4 fruit fly cellular contexts compared by ENCODE assay signal in the genomic region with DNA sequence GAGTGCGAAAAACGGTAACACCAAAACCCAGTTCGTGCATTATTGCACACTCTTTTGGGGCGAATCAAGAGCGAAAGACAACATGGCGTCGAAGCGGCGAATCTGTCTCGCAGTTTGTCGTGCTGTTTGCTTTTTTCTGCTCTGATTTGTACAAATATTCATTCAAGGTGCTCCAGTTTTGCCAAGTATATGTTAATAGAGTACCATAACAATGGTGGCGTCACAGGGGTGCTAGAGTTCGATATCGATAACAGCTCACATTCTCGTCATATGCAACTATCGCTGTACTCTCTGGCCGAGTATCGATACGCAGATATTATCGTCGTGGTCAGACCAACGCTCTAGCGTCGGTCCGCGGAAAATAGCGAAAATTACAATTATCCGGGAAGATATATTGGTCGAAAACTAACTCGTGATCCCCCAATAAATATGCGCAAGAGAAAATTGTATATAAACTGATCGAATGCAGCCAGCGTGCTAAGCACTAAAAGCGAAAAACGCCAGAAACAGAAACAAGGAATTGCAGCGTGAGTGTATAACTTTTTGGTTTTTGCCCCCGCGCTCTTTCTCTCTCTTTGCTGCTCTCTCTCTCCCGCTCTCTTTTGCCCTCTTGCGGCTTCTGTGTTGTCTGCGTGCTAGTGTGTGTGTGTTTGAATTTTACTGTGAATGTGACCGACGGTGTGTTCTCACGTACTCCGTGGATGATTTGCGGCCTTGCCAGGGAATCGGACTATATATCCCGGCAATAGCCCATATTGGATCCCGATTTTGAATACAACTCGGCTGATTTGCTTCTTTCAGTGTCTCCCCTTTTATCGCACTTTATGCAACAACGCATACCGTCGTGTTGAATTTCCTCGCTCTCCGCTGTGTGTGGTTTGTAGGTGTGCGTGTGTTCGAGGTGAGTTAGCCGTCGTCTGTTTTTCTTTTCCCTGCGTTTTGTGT.
TF ChIP-seq lines count a peak whose summit lies in the region.

Gene flfl, plus strand, starts transcription at position 298 of the 945 bp plus-strand sequence.

TF ChIP-seq in whole organism, adult, 20 proteins besides CTCF, POLR2A, EP300 and RAD21 (continued from another document):
- TF ChIP-seq toe (GFP tag; optimal IDR thresholded peaks at IDR 0.05; lab: Kevin White, UChicago), result peak; percentile 56
- peak; percentile 20 for TF ChIP-seq CG7101 (tag; optimal IDR thresholded peaks at IDR 0.05; lab: Kevin White, UChicago)
- TF ChIP-seq cnc (optimal IDR thresholded peaks at IDR 0.05; lab: Kevin White, UChicago), result no peak
- no peak for TF ChIP-seq cic (GFP tag; optimal IDR thresholded peaks at IDR 0.05; lab: Kevin White, UChicago)
- no peak for TF ChIP-seq CG1620 (GFP tag; optimal IDR thresholded peaks at IDR 0.05; lab: Kevin White, UChicago)
- TF ChIP-seq Hr96 (GFP tag; optimal IDR thresholded peaks at IDR 0.05; lab: Kevin White, UChicago), result peak; percentile 43
TF ChIP-seq in whole organism, adult: peak in this region for 13.

TF ChIP-seq in whole organism, embryonic, 481 proteins besides CTCF, POLR2A, EP300 and RAD21 (continued from another document and continues in another):
- TF ChIP-seq dpn (GFP tag; optimal IDR thresholded peaks at IDR 0.05; lab: Kevin White, UChicago) (peak; percentile 6 to 26), phol (tag; optimal IDR thresholded peaks at IDR 0.05; lab: Kevin White, UChicago) (peak; percentile 98), PHDP (tag; optimal IDR thresholded peaks at IDR 0.05; lab: Kevin White, UChicago) (no peak), slbo (GFP tag; IDR thresholded peaks at IDR 0.05; lab: Robert Waterston, UW) (no peak), CG13894 (tag; optimal IDR thresholded peaks at IDR 0.05; lab: Kevin White, UChicago) (peak; percentile 40), insv (GFP tag; optimal IDR thresholded peaks at IDR 0.05; lab: Kevin White, UChicago) (no peak), CG8281 (tag; optimal IDR thresholded peaks at IDR 0.05; lab: Kevin White, UChicago) (no peak), CG7357 (GFP tag; IDR thresholded peaks at IDR 0.05; lab: Robert Waterston, UW) (no peak), CG8388 (GFP tag; optimal IDR thresholded peaks at IDR 0.05; lab: Kevin White, UChicago) (no peak), tgo (GFP tag; IDR thresholded peaks at IDR 0.05; lab: Robert Waterston, UW) (no peak), Nf-YB (GFP tag; optimal IDR thresholded peaks at IDR 0.05; lab: Kevin White, UChicago) (no peak), CG13296 (GFP tag; optimal IDR thresholded peaks at IDR 0.05; lab: Kevin White, UChicago) (no peak), CG2129 (GFP tag; IDR thresholded peaks at IDR 0.05; lab: Robert Waterston, UW; ENCODE audit: partially characterized antibody) (no peak), ttk (GFP tag; IDR thresholded peaks at IDR 0.05; lab: Robert Waterston, UW) (no peak), so (GFP tag; IDR thresholded peaks at IDR 0.05; lab: Robert Waterston, UW) (no peak), CG17361 (GFP tag; IDR thresholded peaks at IDR 0.05; lab: Robert Waterston, UW) (no peak), hth (optimal IDR thresholded peaks at IDR 0.05; lab: Kevin White, UChicago) (no peak), Ada2b (GFP tag; IDR thresholded peaks at IDR 0.05; lab: Robert Waterston, UW) (no peak), bigmax (GFP tag; optimal IDR thresholded peaks at IDR 0.05; lab: Kevin White, UChicago) (no peak), CG6175 (GFP tag; IDR thresholded peaks at IDR 0.05; lab: Robert Waterston, UW) (no peak), Vsx1 (GFP tag; optimal IDR thresholded peaks at IDR 0.05; lab: Kevin White, UChicago) (no peak), CG9797 (GFP tag; optimal IDR thresholded peaks at IDR 0.05; lab: Kevin White, UChicago) (peak; percentile 54), CG2712 (tag; optimal IDR thresholded peaks at IDR 0.05; lab: Kevin White, UChicago) (peak; percentile 30), BtbVII (GFP tag; optimal IDR thresholded peaks at IDR 0.05; lab: Kevin White, UChicago) (peak; percentile 19), Bgb (GFP tag; IDR thresholded peaks at IDR 0.05; lab: Robert Waterston, UW; ENCODE audit: partially characterized antibody) (no peak), CG17328 (GFP tag; IDR thresholded peaks at IDR 0.05; lab: Robert Waterston, UW) (no peak), pzg (GFP tag; optimal IDR thresholded peaks at IDR 0.05; lab: Kevin White, UChicago) (peak; percentile 91), Xrp1 (GFP tag; IDR thresholded peaks at IDR 0.05; lab: Robert Waterston, UW) (no peak), CG15011 (GFP tag; optimal IDR thresholded peaks at IDR 0.05; lab: Kevin White, UChicago) (no peak), da (GFP tag; optimal IDR thresholded peaks at IDR 0.05; lab: Kevin White, UChicago) (no peak), CG15514 (GFP tag; optimal IDR thresholded peaks at IDR 0.05; lab: Kevin White, UChicago) (peak; percentile 42), sim (GFP tag; IDR thresholded peaks at IDR 0.05; lab: Robert Waterston, UW) (no peak), cad (GFP tag; optimal IDR thresholded peaks at IDR 0.05; lab: Kevin White, UChicago) (no peak), CkIIα-i1 (GFP tag; IDR thresholded peaks at IDR 0.05; lab: Robert Waterston, UW) (no peak), kni (GFP tag; optimal IDR thresholded peaks at IDR 0.05; lab: Kevin White, UChicago) (peak; percentile 87), CG30020 (tag; optimal IDR thresholded peaks at IDR 0.05; lab: Kevin White, UChicago) (peak; percentile 47), Doc2 (GFP tag; IDR thresholded peaks at IDR 0.05; lab: Robert Waterston, UW) (no peak), E2f1 (GFP tag; IDR thresholded peaks at IDR 0.05; lab: Robert Waterston, UW) (no peak), Ets65A (GFP tag; lab: Kevin White, UChicago) (no peak), CG32767 (GFP tag; IDR thresholded peaks at IDR 0.05; lab: Robert Waterston, UW) (no peak), Dip2 (GFP tag; IDR thresholded peaks at IDR 0.05; lab: Robert Waterston, UW) (no peak)

TF ChIP-seq in whole organism, prepupa, 60 proteins besides CTCF, POLR2A, EP300 and RAD21 (continued from another document):
- TF ChIP-seq CG32006 (GFP tag; optimal IDR thresholded peaks at IDR 0.05; lab: Kevin White, UChicago) (peak; percentile 1), CG7368 (GFP tag; optimal IDR thresholded peaks at IDR 0.05; lab: Kevin White, UChicago) (no peak), Eip78C (GFP tag; lab: Kevin White, UChicago) (peak; percentile 64), eg (GFP tag; IDR thresholded peaks at IDR 0.05; lab: Robert Waterston, UW) (no peak), CG8119 (GFP tag; IDR thresholded peaks at IDR 0.05; lab: Robert Waterston, UW) (no peak), CG6854 (GFP tag; optimal IDR thresholded peaks at IDR 0.05; lab: Kevin White, UChicago) (peak; percentile 29), CG6163 (GFP tag; IDR thresholded peaks at IDR 0.05; lab: Robert Waterston, UW) (no peak), esn (GFP tag; optimal IDR thresholded peaks at IDR 0.05; lab: Kevin White, UChicago) (peak; percentile 7), ss (GFP tag; optimal IDR thresholded peaks at IDR 0.05; lab: Kevin White, UChicago) (no peak), spab (GFP tag; optimal IDR thresholded peaks at IDR 0.05; lab: Kevin White, UChicago) (no peak), fd59A (GFP tag; optimal IDR thresholded peaks at IDR 0.05; lab: Kevin White, UChicago) (no peak), CG9139 (GFP tag; optimal IDR thresholded peaks at IDR 0.05; lab: Kevin White, UChicago) (peak; percentile 47), CG31627 (GFP tag; optimal IDR thresholded peaks at IDR 0.05; lab: Kevin White, UChicago) (peak; percentile 36), CG3032 (tag; optimal IDR thresholded peaks at IDR 0.05; lab: Kevin White, UChicago) (peak; percentile 34), CG11902 (GFP tag; optimal IDR thresholded peaks at IDR 0.05; lab: Kevin White, UChicago) (no peak), acj6 (GFP tag; optimal IDR thresholded peaks at IDR 0.05; lab: Kevin White, UChicago) (no peak), achi (GFP tag; optimal IDR thresholded peaks at IDR 0.05; lab: Kevin White, UChicago) (no peak)

TF ChIP-seq in whole organism, wandering third instar larva, 38 proteins besides CTCF, POLR2A, EP300 and RAD21 (continued from another document):
- TF ChIP-seq Abd-B (GFP tag; optimal IDR thresholded peaks at IDR 0.05; lab: Kevin White, UChicago), result no peak
- no peak for TF ChIP-seq pan (optimal IDR thresholded peaks at IDR 0.05; lab: Kevin White, UChicago)
- no peak for TF ChIP-seq ey (GFP tag; optimal IDR thresholded peaks at IDR 0.05; lab: Kevin White, UChicago)
- no peak for TF ChIP-seq Sp1 (GFP tag; optimal IDR thresholded peaks at IDR 0.05; lab: Kevin White, UChicago)
- TF ChIP-seq Hr83 (GFP tag; optimal IDR thresholded peaks at IDR 0.05; lab: Kevin White, UChicago; ENCODE audit: poor library complexity, severe bottlenecking), result peak; percentile 32
- TF ChIP-seq Jra (GFP tag; optimal IDR thresholded peaks at IDR 0.05; lab: Kevin White, UChicago), result no peak
- TF ChIP-seq usp (GFP tag; optimal IDR thresholded peaks at IDR 0.05; lab: Kevin White, UChicago), result no peak
- no peak for TF ChIP-seq CrebA (GFP tag; optimal IDR thresholded peaks at IDR 0.05; lab: Kevin White, UChicago; ENCODE audit: borderline replicate concordance)
- no peak for TF ChIP-seq rgr (GFP tag; optimal IDR thresholded peaks at IDR 0.05; lab: Kevin White, UChicago)
- peak; percentile 6 for TF ChIP-seq CG9705 (GFP tag; optimal IDR thresholded peaks at IDR 0.05; lab: Kevin White, UChicago)
- no peak for TF ChIP-seq dsf (GFP tag; optimal IDR thresholded peaks at IDR 0.05; lab: Kevin White, UChicago; ENCODE audit: borderline replicate concordance)
- no peak for TF ChIP-seq Hr78 (GFP tag; optimal IDR thresholded peaks at IDR 0.05; lab: Kevin White, UChicago)
- TF ChIP-seq CG32264 (GFP tag; optimal IDR thresholded peaks at IDR 0.05; lab: Kevin White, UChicago), result no peak
- TF ChIP-seq Dfd (GFP tag; optimal IDR thresholded peaks at IDR 0.05; lab: Kevin White, UChicago), result no peak
- TF ChIP-seq lola (GFP tag; optimal IDR thresholded peaks at IDR 0.05; lab: Kevin White, UChicago), result peak; percentile 50
- TF ChIP-seq Rel (GFP tag; optimal IDR thresholded peaks at IDR 0.05; lab: Kevin White, UChicago), result no peak
- TF ChIP-seq Rel (tag; optimal IDR thresholded peaks at IDR 0.05; lab: Kevin White, UChicago), result no peak
- no peak for TF ChIP-seq Hnf4 (GFP tag; optimal IDR thresholded peaks at IDR 0.05; lab: Kevin White, UChicago)
TF ChIP-seq in whole organism, wandering third instar larva: peak in this region for 10.
